Fruit fly (Drosophila melanogaster) whole organism, embryonic: ENCODE measurements around the gene Mco4.

Source experiments
- Ada2b ChIP-seq: fragments of 200-800 bp; sonication (Bioruptor generic); IDR thresholded peaks from 2 replicates; pipeline ENCODE4 v1.3.6; 2022; ENCODE audit warnings: missing biosample characterization, missing genetic modification characterization
- Bgb ChIP-seq: fragments of 200-800 bp; sonication (Bioruptor generic); IDR thresholded peaks from 2 replicates; pipeline ENCODE4 v1.3.6; 2022; ENCODE audit warnings: missing biosample characterization, missing genetic modification characterization; ENCODE audit not compliant: partially characterized antibody
- CG10321 ChIP-seq: fragments of 200-800 bp; sonication (Bioruptor generic); IDR thresholded peaks from 2 replicates; pipeline ENCODE4 v1.3.6; 2022; ENCODE audit warnings: missing biosample characterization, missing genetic modification characterization
- CG1233 ChIP-seq: fragments of 200-800 bp; sonication (Bioruptor generic); optimal IDR thresholded peaks from 4 replicates; lab custom pipeline; 2018; ENCODE audit warnings: missing biosample characterization, mild to moderate bottlenecking, missing genetic modification characterization
- CG17568 ChIP-seq: fragments of 200-800 bp; sonication (Bioruptor generic); optimal IDR thresholded peaks from 2 replicates; lab custom pipeline; 2018; ENCODE audit warnings: missing biosample characterization, mild to moderate bottlenecking, missing genetic modification characterization, moderate library complexity
- CG17802 ChIP-seq: fragments of 200-800 bp; sonication (Bioruptor generic); optimal IDR thresholded peaks from 2 replicates; lab custom pipeline; 2018; ENCODE audit warnings: missing biosample characterization, mild to moderate bottlenecking, missing genetic modification characterization, moderate library complexity
- CG17912 ChIP-seq: fragments of 200-800 bp; sonication (Bioruptor generic); optimal IDR thresholded peaks from 2 replicates; lab custom pipeline; 2018; ENCODE audit warnings: missing biosample characterization, mild to moderate bottlenecking, missing genetic modification characterization
- CG18619 ChIP-seq: fragments of 200-800 bp; sonication (Bioruptor generic); optimal IDR thresholded peaks from 3 replicates; lab custom pipeline; 2017; ENCODE audit warnings: missing biosample characterization, mild to moderate bottlenecking, missing genetic modification characterization
- CG30403 ChIP-seq: fragments of 200-800 bp; sonication (Bioruptor generic); optimal IDR thresholded peaks from 3 replicates; lab custom pipeline; 2016; ENCODE audit warnings: missing biosample characterization, missing genetic modification characterization
- CG3281 ChIP-seq: fragments of 200-800 bp; sonication (Bioruptor generic); optimal IDR thresholded peaks from 3 replicates; lab custom pipeline; 2017; ENCODE audit warnings: missing biosample characterization, mild to moderate bottlenecking, missing genetic modification characterization
- CG34224 ChIP-seq: fragments of 200-800 bp; sonication (Bioruptor generic); IDR thresholded peaks from 3 replicates; pipeline ENCODE4 v1.3.6; 2022; ENCODE audit warnings: missing biosample characterization, missing genetic modification characterization; ENCODE audit not compliant: partially characterized antibody
- CG7963 ChIP-seq: fragments of 200-800 bp; sonication (Bioruptor generic); IDR thresholded peaks from 3 replicates; pipeline ENCODE4 v1.3.6; 2022; ENCODE audit warnings: missing biosample characterization, missing genetic modification characterization; ENCODE audit not compliant: partially characterized antibody
- CG9876 ChIP-seq: fragments of 200-800 bp; sonication (Bioruptor generic); optimal IDR thresholded peaks from 2 replicates; lab custom pipeline; 2016; ENCODE audit warnings: missing biosample characterization, missing genetic modification characterization
- Dip3 ChIP-seq: fragments of 200-800 bp; sonication (Bioruptor generic); optimal IDR thresholded peaks from 3 replicates; lab custom pipeline; 2016; ENCODE audit warnings: missing biosample characterization, missing genetic modification characterization
- Elba2 ChIP-seq: fragments of 200-800 bp; sonication (Bioruptor generic); optimal IDR thresholded peaks from 3 replicates; lab custom pipeline; 2016; ENCODE audit warnings: missing biosample characterization, missing genetic modification characterization
- Fer3 ChIP-seq: fragments of 200-800 bp; sonication (Bioruptor generic); optimal IDR thresholded peaks from 2 replicates; lab custom pipeline; 2018; ENCODE audit warnings: missing biosample characterization, mild to moderate bottlenecking, missing genetic modification characterization, moderate library complexity
- Lim3 ChIP-seq: fragments of 200-800 bp; sonication (Bioruptor generic); IDR thresholded peaks from 2 replicates; pipeline ENCODE4 v1.3.6; 2022; ENCODE audit warnings: missing biosample characterization, missing genetic modification characterization
- Max ChIP-seq: fragments of 200-800 bp; sonication (Bioruptor generic); optimal IDR thresholded peaks from 2 replicates; lab custom pipeline; 2016; ENCODE audit warnings: missing biosample characterization, mild to moderate bottlenecking, missing genetic modification characterization
- PHDP ChIP-seq: fragments of 200-800 bp; sonication (Bioruptor generic); optimal IDR thresholded peaks from 3 replicates; lab custom pipeline; 2018; ENCODE audit warnings: missing biosample characterization, mild to moderate bottlenecking, missing genetic modification characterization, moderate library complexity
- Rx ChIP-seq: fragments of 200-800 bp; sonication (Bioruptor generic); IDR thresholded peaks from 2 replicates; pipeline ENCODE4 v1.3.6; 2022; ENCODE audit warnings: missing biosample characterization, missing genetic modification characterization
- Six4 ChIP-seq: fragments of 200-800 bp; sonication (Bioruptor generic); optimal IDR thresholded peaks from 2 replicates; lab custom pipeline; 2016; ENCODE audit warnings: missing biosample characterization, missing genetic modification characterization
- Vsx1 ChIP-seq: fragments of 200-800 bp; sonication (Bioruptor generic); optimal IDR thresholded peaks from 2 replicates; lab custom pipeline; 2017; ENCODE audit warnings: missing biosample characterization, mild to moderate bottlenecking, missing genetic modification characterization, missing genetic modification reagents
- ase ChIP-seq: fragments of 200-800 bp; sonication (Bioruptor generic); IDR thresholded peaks from 3 replicates; pipeline ENCODE4 v1.3.6; 2022; ENCODE audit warnings: missing biosample characterization, missing genetic modification characterization
- ash1 ChIP-seq: fragments of 200-800 bp; sonication (Bioruptor generic); optimal IDR thresholded peaks from 2 replicates; lab custom pipeline; 2018; ENCODE audit warnings: missing biosample characterization, mild to moderate bottlenecking, missing genetic modification characterization
- btn ChIP-seq: fragments of 200-800 bp; sonication (Bioruptor generic); optimal IDR thresholded peaks from 2 replicates; lab custom pipeline; 2016; ENCODE audit warnings: missing biosample characterization, missing genetic modification characterization
- corto ChIP-seq: fragments of 200-800 bp; sonication (Bioruptor generic); optimal IDR thresholded peaks from 2 replicates; lab custom pipeline; 2016; ENCODE audit warnings: missing biosample characterization, mild to moderate bottlenecking, missing genetic modification characterization, moderate library complexity
- crc ChIP-seq: fragments of 200-800 bp; sonication (Bioruptor generic); optimal IDR thresholded peaks from 2 replicates; lab custom pipeline; 2016; ENCODE audit warnings: missing biosample characterization, missing genetic modification characterization
- crp ChIP-seq, 2 experiments: fragments of 200-800 bp; sonication (Bioruptor generic); optimal IDR thresholded peaks; 2 replicates in 1 of 2; 3 replicates in 1 of 2; lab custom pipeline; 2017; ENCODE audit warnings: missing biosample characterization in 2 of 2, missing genetic modification characterization in 2 of 2, mild to moderate bottlenecking in 1 of 2, moderate library complexity in 1 of 2
- ems ChIP-seq: fragments of 200-800 bp; sonication (Bioruptor generic); optimal IDR thresholded peaks from 3 replicates; lab custom pipeline; 2016; ENCODE audit warnings: missing biosample characterization, missing genetic modification characterization
- fd3F ChIP-seq: fragments of 200-800 bp; sonication (Bioruptor generic); optimal IDR thresholded peaks from 2 replicates; lab custom pipeline; 2018; ENCODE audit warnings: missing biosample characterization, mild to moderate bottlenecking, missing genetic modification characterization, moderate library complexity
- fd96Cb ChIP-seq: fragments of 200-800 bp; sonication (Bioruptor generic); optimal IDR thresholded peaks from 2 replicates; lab custom pipeline; 2018; ENCODE audit warnings: missing biosample characterization, mild to moderate bottlenecking, missing genetic modification characterization, moderate library complexity
- jing ChIP-seq: fragments of 200-800 bp; sonication (Bioruptor generic); optimal IDR thresholded peaks from 2 replicates; lab custom pipeline; 2018; ENCODE audit warnings: missing biosample characterization, mild to moderate bottlenecking, missing genetic modification characterization
- kah ChIP-seq: fragments of 200-800 bp; sonication (Bioruptor generic); optimal IDR thresholded peaks from 2 replicates; lab custom pipeline; 2018; ENCODE audit warnings: missing biosample characterization, mild to moderate bottlenecking, missing genetic modification characterization
- mirr ChIP-seq: fragments of 200-800 bp; sonication (Bioruptor generic); optimal IDR thresholded peaks from 3 replicates; lab custom pipeline; 2018; ENCODE audit warnings: missing biosample characterization, mild to moderate bottlenecking, missing genetic modification characterization
- nerfin-1 ChIP-seq: fragments of 200-800 bp; sonication (Bioruptor generic); optimal IDR thresholded peaks from 3 replicates; lab custom pipeline; 2019; ENCODE audit warnings: missing biosample characterization, mild to moderate bottlenecking, missing genetic modification characterization, moderate library complexity
- p53 ChIP-seq: fragments of 200-800 bp; sonication (Bioruptor generic); optimal IDR thresholded peaks from 2 replicates; lab custom pipeline; 2016; ENCODE audit warnings: missing biosample characterization, missing genetic modification characterization
- pho ChIP-seq: fragments of 200-800 bp; sonication (Bioruptor generic); optimal IDR thresholded peaks from 2 replicates; lab custom pipeline; 2016; ENCODE audit warnings: missing biosample characterization, missing genetic modification characterization
- pita ChIP-seq: fragments of 200-800 bp; sonication (Bioruptor generic); optimal IDR thresholded peaks from 2 replicates; lab custom pipeline; 2017; ENCODE audit warnings: missing biosample characterization, mild to moderate bottlenecking, missing genetic modification characterization
- pnt ChIP-seq: fragments of 200-800 bp; sonication (Bioruptor generic); optimal IDR thresholded peaks from 3 replicates; lab custom pipeline; 2016; ENCODE audit warnings: missing biosample characterization, missing genetic modification characterization
- repo ChIP-seq: fragments of 200-800 bp; sonication (Bioruptor generic); optimal IDR thresholded peaks from 2 replicates; lab custom pipeline; 2016; ENCODE audit warnings: missing biosample characterization, missing genetic modification characterization
- sd ChIP-seq: fragments of 200-800 bp; sonication (Bioruptor generic); optimal IDR thresholded peaks from 3 replicates; lab custom pipeline; 2018; ENCODE audit warnings: missing biosample characterization, mild to moderate bottlenecking, missing genetic modification characterization, moderate library complexity
- slbo ChIP-seq: fragments of 200-800 bp; sonication (Bioruptor generic); IDR thresholded peaks from 2 replicates; pipeline ENCODE4 v1.3.6; 2022; ENCODE audit warnings: missing biosample characterization, missing genetic modification characterization
- sob ChIP-seq: fragments of 200-800 bp; sonication (Bioruptor generic); IDR thresholded peaks from 2 replicates; pipeline ENCODE4 v1.3.6; 2022; ENCODE audit warnings: missing biosample characterization, missing genetic modification characterization
- sr ChIP-seq: fragments of 200-800 bp; sonication (Bioruptor generic); IDR thresholded peaks from 3 replicates; pipeline ENCODE4 v1.3.6; 2022; ENCODE audit warnings: missing biosample characterization, missing genetic modification characterization
- stwl ChIP-seq: fragments of 200-800 bp; sonication (Bioruptor generic); optimal IDR thresholded peaks from 3 replicates; lab custom pipeline; 2018; ENCODE audit warnings: missing biosample characterization, mild to moderate bottlenecking, missing genetic modification characterization, moderate library complexity
- sug ChIP-seq: fragments of 200-800 bp; optimal IDR thresholded peaks from 2 replicates; lab custom pipeline; 2019; ENCODE audit warnings: missing biosample characterization, mild to moderate bottlenecking, missing genetic modification characterization, moderate library complexity
- tio ChIP-seq: fragments of 200-800 bp; sonication (Bioruptor generic); optimal IDR thresholded peaks from 2 replicates; lab custom pipeline; 2017; ENCODE audit warnings: missing biosample characterization, missing genetic modification characterization, inconsistent platforms
- unc-4 ChIP-seq: fragments of 200-800 bp; sonication (Bioruptor generic); IDR thresholded peaks from 2 replicates; pipeline ENCODE4 v1.3.6; 2022; ENCODE audit warnings: missing biosample characterization, missing genetic modification characterization; ENCODE audit not compliant: partially characterized antibody
- yki ChIP-seq: fragments of >200 bp; optimal IDR thresholded peaks from 3 replicates; lab custom pipeline; 2018
- zen2 ChIP-seq: fragments of 200-800 bp; sonication (Bioruptor generic); IDR thresholded peaks from 3 replicates; pipeline ENCODE4 v1.3.6; 2022; ENCODE audit warnings: missing biosample characterization, missing genetic modification characterization; ENCODE audit not compliant: partially characterized antibody

Gene Mco4

dm6 chrX:17880269-17880889 lies 24.4 kb upstream of the Mco4 start (continued):
- peak; percentile 94 for TF ChIP-seq jing (GFP tag; lab: Kevin White, UChicago)
- peak; percentile 78 for TF ChIP-seq p53 (GFP tag; lab: Kevin White, UChicago)
- peak in 1 of 2 experiments; percentile 60 for TF ChIP-seq crp (GFP tag; optimal IDR thresholded peaks at IDR 0.05; lab: Kevin White, UChicago)
- peak; percentile 99 for TF ChIP-seq sd (tag; lab: Kevin White, UChicago)
- TF ChIP-seq Ada2b (GFP tag; lab: Robert Waterston, UW) = peak; percentile 95
- TF ChIP-seq Dip3 (GFP tag; lab: Kevin White, UChicago) = peak; percentile 97
- peak; percentile 95 for TF ChIP-seq ase
- peak; percentile 92 for TF ChIP-seq Rx (GFP tag; lab: Robert Waterston, UW)
- TF ChIP-seq CG3281 (GFP tag; lab: Kevin White, UChicago) = peak; percentile 91
- TF ChIP-seq mirr (GFP tag; lab: Kevin White, UChicago) = peak; percentile 91
- TF ChIP-seq CG34224 (GFP tag; lab: Robert Waterston, UW) = no peak
- TF ChIP-seq repo (GFP tag; lab: Kevin White, UChicago) = peak; percentile 78
- peak; percentile 84 for TF ChIP-seq Six4 (GFP tag; lab: Kevin White, UChicago)
- peak; percentile 96 for TF ChIP-seq ems (GFP tag; lab: Kevin White, UChicago)
- peak; percentile 96 for TF ChIP-seq CG30403 (GFP tag; lab: Kevin White, UChicago)
- peak; percentile 92 for TF ChIP-seq tio (GFP tag; lab: Kevin White, UChicago)
- no peak for TF ChIP-seq unc-4 (GFP tag; lab: Robert Waterston, UW)
- peak; percentile 90 for TF ChIP-seq fd96Cb (tag; lab: Kevin White, UChicago)
- TF ChIP-seq nerfin-1 = peak; percentile 84
- TF ChIP-seq Lim3 (GFP tag; lab: Robert Waterston, UW) = peak; percentile 87
- TF ChIP-seq ash1 = peak; percentile 62
- no peak for TF ChIP-seq Bgb
- TF ChIP-seq corto (GFP tag; lab: Kevin White, UChicago) = peak; percentile 84
- TF ChIP-seq stwl (tag; lab: Kevin White, UChicago) = no peak
- peak; percentile 96 for TF ChIP-seq PHDP (tag; lab: Kevin White, UChicago)
- peak; percentile 92 for TF ChIP-seq sug (tag; lab: Kevin White, UChicago)
- no peak for TF ChIP-seq zen2
- peak; percentile 95 for TF ChIP-seq Fer3 (tag; lab: Kevin White, UChicago)
- peak; percentile 91 for TF ChIP-seq fd3F (GFP tag; lab: Kevin White, UChicago)
- TF ChIP-seq yki = no peak
- TF ChIP-seq sr = peak; percentile 69; the same call in 2 of the 3 replicates
- peak; percentile 77 for TF ChIP-seq Max (GFP tag; lab: Kevin White, UChicago)
- peak; percentile 96 for TF ChIP-seq pho
- TF ChIP-seq CG18619 (GFP tag; lab: Kevin White, UChicago) = peak; percentile 93
- TF ChIP-seq Elba2 = no peak
- TF ChIP-seq sob = peak; percentile 95
- peak; percentile 94 for TF ChIP-seq crc (GFP tag; lab: Kevin White, UChicago)
- TF ChIP-seq pnt (GFP tag; lab: Kevin White, UChicago) = peak; percentile 95
- peak; percentile 72 for TF ChIP-seq CG10321 (GFP tag; lab: Robert Waterston, UW)
- peak; percentile 93 for TF ChIP-seq CG17912 (GFP tag; lab: Kevin White, UChicago)
- TF ChIP-seq btn (GFP tag; lab: Kevin White, UChicago) = peak; percentile 80
- peak; percentile 98 for TF ChIP-seq slbo (GFP tag; lab: Robert Waterston, UW)
- peak; percentile 78 for TF ChIP-seq kah
- TF ChIP-seq CG17802 (tag; lab: Kevin White, UChicago) = peak; percentile 72
- TF ChIP-seq CG17568 (GFP tag; lab: Kevin White, UChicago) = peak; percentile 91
- no peak for TF ChIP-seq pita (GFP tag; lab: Kevin White, UChicago)
- TF ChIP-seq Vsx1 (GFP tag; lab: Kevin White, UChicago) = peak; percentile 76
- TF ChIP-seq CG7963 = no peak
- peak; percentile 86 for TF ChIP-seq CG9876 (GFP tag; lab: Kevin White, UChicago)
- peak; percentile 90 for TF ChIP-seq CG1233 (GFP tag; lab: Kevin White, UChicago)
